Fruit fly (Drosophila melanogaster) whole organism, embryonic: ENCODE measurements around the gene Usp30.

Experiments used
- ATbp ChIP-seq: fragments of 200-800 bp; sonication (Bioruptor generic); optimal IDR thresholded peaks from 2 replicates; lab custom pipeline; 2017; ENCODE audit warnings: missing biosample characterization, mild to moderate bottlenecking, missing genetic modification characterization, missing genetic modification reagents
- CG10274 ChIP-seq: fragments of 200-800 bp; sonication (Bioruptor generic); optimal IDR thresholded peaks from 3 replicates; lab custom pipeline; 2017; ENCODE audit warnings: missing biosample characterization, mild to moderate bottlenecking, missing genetic modification characterization
- CG11093 ChIP-seq: fragments of 200-800 bp; sonication (Bioruptor generic); IDR thresholded peaks from 3 replicates; pipeline ENCODE4 v1.3.6; 2022; ENCODE audit warnings: missing biosample characterization, missing genetic modification characterization
- CG12219 ChIP-seq: fragments of 200-800 bp; sonication (Bioruptor generic); optimal IDR thresholded peaks from 3 replicates; lab custom pipeline; 2018; ENCODE audit warnings: missing biosample characterization, mild to moderate bottlenecking, missing genetic modification characterization
- CG13894 ChIP-seq: fragments of 200-800 bp; sonication (Bioruptor generic); optimal IDR thresholded peaks from 3 replicates; lab custom pipeline; 2018; ENCODE audit warnings: missing biosample characterization, mild to moderate bottlenecking, missing genetic modification characterization, moderate library complexity
- CG17359 ChIP-seq: fragments of 200-800 bp; sonication (Bioruptor generic); optimal IDR thresholded peaks from 3 replicates; lab custom pipeline; 2018; ENCODE audit warnings: missing biosample characterization, mild to moderate bottlenecking, missing genetic modification characterization, moderate library complexity
- CG1832 ChIP-seq: fragments of 200-800 bp; sonication (Bioruptor generic); optimal IDR thresholded peaks from 2 replicates; lab custom pipeline; 2017; ENCODE audit warnings: missing biosample characterization, mild to moderate bottlenecking, missing genetic modification characterization, inconsistent platforms
- CG2875 ChIP-seq: fragments of 200-800 bp; sonication (Bioruptor generic); optimal IDR thresholded peaks from 2 replicates; lab custom pipeline; 2017; ENCODE audit warnings: missing biosample characterization, mild to moderate bottlenecking, missing genetic modification characterization, missing genetic modification reagents
- CG32767 ChIP-seq: fragments of 200-800 bp; sonication (Bioruptor generic); IDR thresholded peaks from 2 replicates; pipeline ENCODE4 v1.3.6; 2022; ENCODE audit warnings: missing biosample characterization, missing genetic modification characterization
- CG33213 ChIP-seq: fragments of 200-800 bp; sonication (Bioruptor generic); optimal IDR thresholded peaks from 3 replicates; lab custom pipeline; 2016; ENCODE audit warnings: missing biosample characterization, missing genetic modification characterization
- CG3407 ChIP-seq: fragments of 200-800 bp; sonication (Bioruptor generic); optimal IDR thresholded peaks from 2 replicates; lab custom pipeline; 2018; ENCODE audit warnings: missing biosample characterization, mild to moderate bottlenecking, missing genetic modification characterization
- CG34422 ChIP-seq: fragments of 200-800 bp; sonication (Bioruptor generic); IDR thresholded peaks from 3 replicates; pipeline ENCODE4 v1.3.6; 2022; ENCODE audit warnings: missing biosample characterization, missing genetic modification characterization
- CG3726 ChIP-seq: fragments of 200-800 bp; sonication (Bioruptor generic); IDR thresholded peaks from 3 replicates; pipeline ENCODE4, ENCODE4 v1.3.6; 2022; ENCODE audit warnings: missing biosample characterization, missing genetic modification characterization
- CG42726 ChIP-seq: fragments of 200-800 bp; sonication (Bioruptor generic); IDR thresholded peaks from 2 replicates; pipeline ENCODE4 v1.3.6; 2022; ENCODE audit warnings: missing biosample characterization, missing genetic modification characterization; ENCODE audit not compliant: partially characterized antibody
- CG6175 ChIP-seq: fragments of 200-800 bp; sonication (Bioruptor generic); IDR thresholded peaks from 3 replicates; pipeline ENCODE4 v1.3.6; 2022; ENCODE audit warnings: missing biosample characterization, missing genetic modification characterization
- CG6683 ChIP-seq: fragments of 200-800 bp; sonication (Bioruptor generic); optimal IDR thresholded peaks from 2 replicates; lab custom pipeline; 2017; ENCODE audit warnings: missing biosample characterization, mild to moderate bottlenecking, missing genetic modification characterization, missing genetic modification reagents
- CG7987 ChIP-seq: fragments of 200-800 bp; sonication (Bioruptor generic); optimal IDR thresholded peaks from 2 replicates; lab custom pipeline; 2018; ENCODE audit warnings: missing biosample characterization, mild to moderate bottlenecking, missing genetic modification characterization, moderate library complexity
- Camta ChIP-seq: fragments of 200-800 bp; sonication (Bioruptor generic); optimal IDR thresholded peaks from 2 replicates; lab custom pipeline; 2016; ENCODE audit warnings: missing biosample characterization, missing genetic modification characterization
- Fer1 ChIP-seq: fragments of 200-800 bp; sonication (Bioruptor generic); optimal IDR thresholded peaks from 2 replicates; lab custom pipeline; 2017; ENCODE audit warnings: missing biosample characterization, mild to moderate bottlenecking, missing genetic modification characterization
- Hand ChIP-seq: fragments of 200-800 bp; sonication (Bioruptor generic); optimal IDR thresholded peaks from 2 replicates; lab custom pipeline; 2017; ENCODE audit warnings: mild to moderate bottlenecking, missing biosample characterization, missing genetic modification reagents, missing genetic modification characterization
- Hr3 ChIP-seq: fragments of 200-800 bp; sonication (Bioruptor generic); optimal IDR thresholded peaks from 3 replicates; lab custom pipeline; 2016; ENCODE audit warnings: missing biosample characterization, missing genetic modification characterization
- NC2α ChIP-seq: fragments of 200-800 bp; sonication (Bioruptor generic); optimal IDR thresholded peaks from 2 replicates; lab custom pipeline; 2016; ENCODE audit warnings: missing biosample characterization, missing genetic modification characterization
- NFAT ChIP-seq: fragments of 200-800 bp; sonication (Bioruptor generic); IDR thresholded peaks from 2 replicates; pipeline ENCODE4 v1.3.6; 2022; ENCODE audit warnings: missing biosample characterization, missing genetic modification characterization
- Nf-YC ChIP-seq: fragments of 200-800 bp; optimal IDR thresholded peaks from 3 replicates; lab custom pipeline; 2019; ENCODE audit warnings: missing biosample characterization, mild to moderate bottlenecking, missing genetic modification characterization, moderate library complexity
- Opbp ChIP-seq: fragments of 200-800 bp; sonication (Bioruptor generic); IDR thresholded peaks from 3 replicates; pipeline ENCODE4 v1.3.6; 2022; ENCODE audit warnings: missing biosample characterization, missing genetic modification characterization; ENCODE audit not compliant: partially characterized antibody
- Optix ChIP-seq: fragments of 200-800 bp; sonication (Bioruptor generic); IDR thresholded peaks from 3 replicates; pipeline ENCODE4 v1.3.6; 2022; ENCODE audit warnings: missing biosample characterization, missing genetic modification characterization
- Sox102F ChIP-seq: fragments of 200-800 bp; sonication (Bioruptor generic); optimal IDR thresholded peaks from 2 replicates; lab custom pipeline; 2018; ENCODE audit warnings: missing biosample characterization, mild to moderate bottlenecking, missing genetic modification characterization, moderate library complexity
- TFAM ChIP-seq: fragments of 200-800 bp; sonication (Bioruptor generic); optimal IDR thresholded peaks from 2 replicates; lab custom pipeline; 2017; ENCODE audit warnings: missing biosample characterization, missing genetic modification characterization, inconsistent platforms
- Trl ChIP-seq, 3 experiments: fragments of >200 bp in 2 of 3; fragments of 200-800 bp in 1 of 3; sonication (Bioruptor generic) in 1 of 3; optimal IDR thresholded peaks; 2 replicates in 1 of 3; 3 replicates in 2 of 3; lab custom pipeline; 2016 to 2017; ENCODE audit warnings: missing biosample characterization in 1 of 3, missing genetic modification characterization in 1 of 3
- Xrp1 ChIP-seq: fragments of 200-800 bp; sonication (Bioruptor generic); IDR thresholded peaks from 2 replicates; pipeline ENCODE4 v1.3.6; 2022; ENCODE audit warnings: missing biosample characterization, missing genetic modification characterization
- chinmo ChIP-seq: fragments of 200-800 bp; sonication (Bioruptor generic); IDR thresholded peaks from 4 replicates; pipeline ENCODE4 v1.3.6; 2022; ENCODE audit warnings: missing biosample characterization, missing genetic modification characterization; ENCODE audit not compliant: partially characterized antibody
- disco-r ChIP-seq: fragments of 200-800 bp; sonication (Bioruptor generic); optimal IDR thresholded peaks from 2 replicates; lab custom pipeline; 2016; ENCODE audit warnings: missing biosample characterization, missing genetic modification characterization
- insv ChIP-seq, 2 experiments: fragments of 200-800 bp; sonication (Bioruptor generic); optimal IDR thresholded peaks; 3 replicates each; lab custom pipeline; 2016 to 2018; ENCODE audit warnings: missing biosample characterization in 2 of 2, missing genetic modification characterization in 2 of 2
- ken ChIP-seq: fragments of 200-800 bp; sonication (Bioruptor generic); IDR thresholded peaks from 3 replicates; pipeline ENCODE4 v1.3.6; 2022; ENCODE audit warnings: missing biosample characterization, missing genetic modification characterization
- nom ChIP-seq: fragments of 200-800 bp; sonication (Bioruptor generic); optimal IDR thresholded peaks from 2 replicates; lab custom pipeline; 2017; ENCODE audit warnings: missing biosample characterization, missing genetic modification characterization, mild to moderate bottlenecking, moderate library complexity, missing genetic modification reagents
- phol ChIP-seq: fragments of 200-800 bp; sonication (Bioruptor generic); optimal IDR thresholded peaks from 3 replicates; lab custom pipeline; 2018; ENCODE audit warnings: missing biosample characterization, mild to moderate bottlenecking, missing genetic modification characterization, moderate library complexity
- prd ChIP-seq, 3 experiments: fragments of >200 bp in 2 of 3; fragments of 200-800 bp in 1 of 3; sonication (Bioruptor generic) in 1 of 3; optimal IDR thresholded peaks in 2 of 3; IDR thresholded peaks in 1 of 3; 2 replicates in 2 of 3; 3 replicates in 1 of 3; pipeline versions ENCODE4 v1.3.6 to Lab custom; 2017 to 2022; ENCODE audit warnings: missing biosample characterization in 1 of 3, missing genetic modification characterization in 1 of 3
- schlank ChIP-seq: fragments of 200-800 bp; sonication (Bioruptor generic); optimal IDR thresholded peaks from 2 replicates; lab custom pipeline; 2018; ENCODE audit warnings: missing biosample characterization, mild to moderate bottlenecking, missing genetic modification characterization
- sr ChIP-seq: fragments of 200-800 bp; sonication (Bioruptor generic); IDR thresholded peaks from 3 replicates; pipeline ENCODE4 v1.3.6; 2022; ENCODE audit warnings: missing biosample characterization, missing genetic modification characterization
- tgo ChIP-seq: fragments of 200-800 bp; sonication (Bioruptor generic); IDR thresholded peaks from 3 replicates; pipeline ENCODE4 v1.3.6; 2022; ENCODE audit warnings: missing biosample characterization, missing genetic modification characterization
- unc-4 ChIP-seq: fragments of 200-800 bp; sonication (Bioruptor generic); IDR thresholded peaks from 2 replicates; pipeline ENCODE4 v1.3.6; 2022; ENCODE audit warnings: missing biosample characterization, missing genetic modification characterization; ENCODE audit not compliant: partially characterized antibody

Usp30 gene

dm6 chrX:5900146-5901093, 20.8 kb upstream of the Usp30 start, which contains the start of gene Act5C (continued):
- TF ChIP-seq disco-r (GFP tag; lab: Kevin White, UChicago): peak; percentile 92
- TF ChIP-seq prd (optimal IDR thresholded peaks at IDR 0.05; lab: Kevin White, UChicago): no peak
- peak; percentile 95 for TF ChIP-seq prd (GFP tag; IDR thresholded peaks at IDR 0.05; lab: Robert Waterston, UW)
- peak; percentile 78 for TF ChIP-seq Hand (GFP tag; lab: Kevin White, UChicago)

- TF ChIP-seq Nf-YC (tag; lab: Kevin White, UChicago) (peak; percentile 45), unc-4 (GFP tag; lab: Robert Waterston, UW) (no peak), CG42726 (peak; percentile 44; the same call in 1 of the 2 replicates), CG12219 (GFP tag; lab: Kevin White, UChicago) (no peak), CG33213 (GFP tag; lab: Kevin White, UChicago) (peak; percentile 15), sr (GFP tag; lab: Robert Waterston, UW) (0 out of 3 replicates have a peak, but pooled peaks have one; percentile 4), CG7987 (GFP tag; lab: Kevin White, UChicago) (no peak), Optix (GFP tag; lab: Robert Waterston, UW) (peak; percentile 20; the same call in 1 of the 3 replicates), TFAM (GFP tag; lab: Kevin White, UChicago) (no peak), CG3726 (GFP tag; lab: Robert Waterston, UW) (no peak), CG2875 (GFP tag; lab: Kevin White, UChicago) (peak; percentile 11), Sox102F (GFP tag; lab: Kevin White, UChicago) (peak; percentile 17), phol (no peak), chinmo (peak; percentile 80; the same call in 3 of the 4 replicates), CG13894 (tag; lab: Kevin White, UChicago) (peak; percentile 68), Opbp (no peak), ken (no peak), Hr3 (GFP tag; lab: Kevin White, UChicago) (no peak), NC2α (no peak), CG6683 (GFP tag; lab: Kevin White, UChicago) (no peak), insv (GFP tag; optimal IDR thresholded peaks at IDR 0.05; lab: Kevin White, UChicago) (peak in 1 of 2 experiments; percentile 12), Xrp1 (GFP tag; lab: Robert Waterston, UW) (0 out of 2 replicates have a peak, but pooled peaks have one; percentile 6), Camta (GFP tag; lab: Kevin White, UChicago) (no peak), Fer1 (GFP tag; lab: Kevin White, UChicago) (no peak), CG6175 (peak; percentile 77; the same call in 2 of the 3 replicates), CG10274 (GFP tag; lab: Kevin White, UChicago) (peak; percentile 29), NFAT (0 out of 2 replicates have a peak, but pooled peaks have one; percentile 12), tgo (GFP tag; lab: Robert Waterston, UW) (no peak), CG1832 (peak; percentile 78), CG34422 (GFP tag; lab: Robert Waterston, UW) (peak; percentile 78; the same call in 2 of the 3 replicates), Trl (optimal IDR thresholded peaks at IDR 0.05; lab: Kevin White, UChicago) (peak; percentile 83 to 85), Trl (GFP tag; optimal IDR thresholded peaks at IDR 0.05; lab: Kevin White, UChicago) (no peak), ATbp (GFP tag; lab: Kevin White, UChicago) (peak; percentile 32), nom (GFP tag; lab: Kevin White, UChicago) (peak; percentile 69), schlank (tag; lab: Kevin White, UChicago) (peak; percentile 31), CG17359 (peak; percentile 50), CG32767 (0 out of 2 replicates have a peak, but pooled peaks have one; percentile 27), CG3407 (GFP tag; lab: Kevin White, UChicago) (peak; percentile 30), CG11093 (GFP tag; lab: Robert Waterston, UW) (no peak; the same call in 2 of the 3 replicates)
Observed at dm6 chrX:5899241-5900145, 19.9 kb upstream of the Usp30 start.
